Fruit fly (Drosophila melanogaster): Measurements from ENCODE around the gene mRpL9.
A peak's percentile ranks its signal among the peaks of the same experiment; 100 is the strongest.

The mRpL9 gene

dm6 chr3R:15379071-15379470, 48.5 kb downstream of the mRpL9 start:
- TF ChIP-seq CG12605 (GFP tag; IDR thresholded peaks at IDR 0.05) (peak; percentile 74), CG8159 (tag; optimal IDR thresholded peaks at IDR 0.05) (no peak), CG17806 (tag; optimal IDR thresholded peaks at IDR 0.05) (no peak), Pif1A (GFP tag; optimal IDR thresholded peaks at IDR 0.05) (no peak)

Measured in whole organism, pupa.